Fruit fly (Drosophila melanogaster) whole organism, embryonic: Measurements from ENCODE around the gene Son.

Experiments
- B-H2 ChIP-seq: fragments of 200-800 bp; sonication (Bioruptor generic); optimal IDR thresholded peaks from 2 replicates; lab custom pipeline; 2018; ENCODE audit warnings: missing biosample characterization, mild to moderate bottlenecking, missing genetic modification characterization
- BEAF-32 ChIP-seq: fragments of 200-800 bp; sonication (Bioruptor generic); optimal IDR thresholded peaks from 3 replicates; lab custom pipeline; 2017; ENCODE audit warnings: missing biosample characterization, missing genetic modification characterization, mild to moderate bottlenecking, moderate library complexity, missing genetic modification reagents
- CG10543 ChIP-seq: fragments of 200-800 bp; sonication (Bioruptor generic); optimal IDR thresholded peaks from 3 replicates; lab custom pipeline; 2017; ENCODE audit warnings: missing biosample characterization, mild to moderate bottlenecking, missing genetic modification characterization, moderate library complexity
- CG12071 ChIP-seq: fragments of 200-800 bp; sonication (Bioruptor generic); optimal IDR thresholded peaks from 3 replicates; lab custom pipeline; 2018; ENCODE audit warnings: missing biosample characterization, mild to moderate bottlenecking, missing genetic modification characterization
- CG1233 ChIP-seq: fragments of 200-800 bp; sonication (Bioruptor generic); optimal IDR thresholded peaks from 4 replicates; lab custom pipeline; 2018; ENCODE audit warnings: missing biosample characterization, mild to moderate bottlenecking, missing genetic modification characterization
- CG12942 ChIP-seq: fragments of 200-800 bp; sonication (Bioruptor generic); optimal IDR thresholded peaks from 3 replicates; lab custom pipeline; 2016; ENCODE audit warnings: missing biosample characterization, missing genetic modification characterization
- CG13775 ChIP-seq: fragments of 200-800 bp; sonication (Bioruptor generic); optimal IDR thresholded peaks from 3 replicates; lab custom pipeline; 2017; ENCODE audit warnings: missing biosample characterization, mild to moderate bottlenecking, missing genetic modification characterization
- CG15601 ChIP-seq: fragments of 200-800 bp; sonication (Bioruptor generic); optimal IDR thresholded peaks from 3 replicates; lab custom pipeline; 2019; ENCODE audit warnings: missing biosample characterization, mild to moderate bottlenecking, missing genetic modification characterization, moderate library complexity
- CG1602 ChIP-seq: fragments of 200-800 bp; sonication (Bioruptor generic); optimal IDR thresholded peaks from 3 replicates; lab custom pipeline; 2016; ENCODE audit warnings: missing biosample characterization, missing genetic modification characterization
- CG16779 ChIP-seq: fragments of 200-800 bp; sonication (Bioruptor generic); IDR thresholded peaks from 2 replicates; pipeline ENCODE4 v1.3.6; 2022; ENCODE audit warnings: missing biosample characterization, missing genetic modification characterization
- CG17328 ChIP-seq: fragments of 200-800 bp; sonication (Bioruptor generic); IDR thresholded peaks from 2 replicates; pipeline ENCODE4 v1.3.6; 2022; ENCODE audit warnings: missing biosample characterization, missing genetic modification characterization
- CG18011 ChIP-seq: fragments of 200-800 bp; sonication (Bioruptor generic); optimal IDR thresholded peaks from 2 replicates; lab custom pipeline; 2017; ENCODE audit warnings: missing biosample characterization, missing genetic modification characterization, mild to moderate bottlenecking, moderate library complexity, missing genotype
- CG18476 ChIP-seq: fragments of 200-800 bp; sonication (Bioruptor generic); optimal IDR thresholded peaks from 2 replicates; lab custom pipeline; 2016; ENCODE audit warnings: missing biosample characterization, mild to moderate bottlenecking, missing genetic modification characterization
- CG18599 ChIP-seq: fragments of 200-800 bp; sonication (Bioruptor generic); optimal IDR thresholded peaks from 3 replicates; lab custom pipeline; 2017; ENCODE audit warnings: missing biosample characterization, missing genetic modification characterization, mild to moderate bottlenecking, moderate library complexity, missing genetic modification reagents
- CG2875 ChIP-seq: fragments of 200-800 bp; sonication (Bioruptor generic); optimal IDR thresholded peaks from 2 replicates; lab custom pipeline; 2017; ENCODE audit warnings: missing biosample characterization, mild to moderate bottlenecking, missing genetic modification characterization, missing genetic modification reagents
- CG3163 ChIP-seq: fragments of 200-800 bp; sonication (Bioruptor generic); optimal IDR thresholded peaks from 3 replicates; lab custom pipeline; 2016; ENCODE audit warnings: missing biosample characterization, missing genetic modification characterization
- CG34376 ChIP-seq: fragments of 200-800 bp; sonication (Bioruptor generic); optimal IDR thresholded peaks from 2 replicates; lab custom pipeline; 2018; ENCODE audit warnings: missing biosample characterization, mild to moderate bottlenecking, missing genetic modification characterization
- CG4404 ChIP-seq: fragments of 200-800 bp; sonication (Bioruptor generic); IDR thresholded peaks from 2 replicates; pipeline ENCODE4 v1.3.6; 2022; ENCODE audit warnings: missing biosample characterization, missing genetic modification characterization
- CG4617 ChIP-seq: fragments of 200-800 bp; sonication (Bioruptor generic); optimal IDR thresholded peaks from 3 replicates; lab custom pipeline; 2016; ENCODE audit warnings: missing biosample characterization, missing genetic modification characterization, borderline replicate concordance
- CG6272 ChIP-seq: fragments of 200-800 bp; sonication (Bioruptor generic); IDR thresholded peaks from 2 replicates; pipeline ENCODE4 v1.3.6; 2022; ENCODE audit warnings: missing biosample characterization, missing genetic modification characterization
- CG7372 ChIP-seq: fragments of 200-800 bp; sonication (Bioruptor generic); IDR thresholded peaks from 2 replicates; pipeline ENCODE4 v1.3.6; 2022; ENCODE audit warnings: missing biosample characterization, missing genetic modification characterization
- CG9797 ChIP-seq: fragments of 200-800 bp; sonication (Bioruptor generic); optimal IDR thresholded peaks from 3 replicates; lab custom pipeline; 2018; ENCODE audit warnings: missing biosample characterization, mild to moderate bottlenecking, missing genetic modification characterization
- CG9932 ChIP-seq: fragments of 200-800 bp; sonication (Bioruptor generic); IDR thresholded peaks from 2 replicates; pipeline ENCODE4 v1.3.6; 2022; ENCODE audit warnings: missing biosample characterization, missing genetic modification characterization
- Dbx ChIP-seq: fragments of 200-800 bp; sonication (Bioruptor generic); IDR thresholded peaks from 3 replicates; pipeline ENCODE4 v1.3.6; 2022; ENCODE audit warnings: missing biosample characterization, missing genetic modification characterization
- Dll ChIP-seq: fragments of 200-800 bp; sonication (Bioruptor generic); IDR thresholded peaks from 4 replicates; pipeline ENCODE4 v1.3.6; 2022; ENCODE audit warnings: missing biosample characterization, missing genetic modification characterization; ENCODE audit not compliant: partially characterized antibody
- Drgx ChIP-seq: fragments of 200-800 bp; sonication (Bioruptor generic); IDR thresholded peaks from 2 replicates; pipeline ENCODE4 v1.3.6; 2022; ENCODE audit warnings: missing biosample characterization, missing genetic modification characterization
- Mes4 ChIP-seq: fragments of 200-800 bp; sonication (Bioruptor generic); optimal IDR thresholded peaks from 2 replicates; lab custom pipeline; 2016; ENCODE audit warnings: missing biosample characterization, missing genetic modification characterization
- Optix ChIP-seq: fragments of 200-800 bp; sonication (Bioruptor generic); IDR thresholded peaks from 3 replicates; pipeline ENCODE4 v1.3.6; 2022; ENCODE audit warnings: missing biosample characterization, missing genetic modification characterization
- PHDP ChIP-seq: fragments of 200-800 bp; sonication (Bioruptor generic); optimal IDR thresholded peaks from 3 replicates; lab custom pipeline; 2018; ENCODE audit warnings: missing biosample characterization, mild to moderate bottlenecking, missing genetic modification characterization, moderate library complexity
- TFAM ChIP-seq: fragments of 200-800 bp; sonication (Bioruptor generic); optimal IDR thresholded peaks from 2 replicates; lab custom pipeline; 2017; ENCODE audit warnings: missing biosample characterization, missing genetic modification characterization, inconsistent platforms
- Taf1 ChIP-seq: fragments of 200-800 bp; sonication (Bioruptor generic); IDR thresholded peaks from 2 replicates; pipeline ENCODE4 v1.3.6; 2022; ENCODE audit warnings: missing biosample characterization, missing genetic modification characterization
- ab ChIP-seq: fragments of 200-800 bp; sonication (Bioruptor generic); optimal IDR thresholded peaks from 2 replicates; lab custom pipeline; 2016; ENCODE audit warnings: missing biosample characterization, missing genetic modification characterization
- ase ChIP-seq: fragments of 200-800 bp; sonication (Bioruptor generic); IDR thresholded peaks from 3 replicates; pipeline ENCODE4 v1.3.6; 2022; ENCODE audit warnings: missing biosample characterization, missing genetic modification characterization
- br ChIP-seq: fragments of >200 bp; optimal IDR thresholded peaks from 2 replicates; lab custom pipeline; 2017
- cas ChIP-seq: fragments of 200-800 bp; sonication (Bioruptor generic); IDR thresholded peaks from 2 replicates; pipeline ENCODE4 v1.3.6; 2022; ENCODE audit warnings: missing biosample characterization, missing genetic modification characterization
- cato ChIP-seq: fragments of 200-800 bp; sonication (Bioruptor generic); optimal IDR thresholded peaks from 2 replicates; lab custom pipeline; 2016; ENCODE audit warnings: missing biosample characterization, missing genetic modification characterization, borderline replicate concordance
- chm ChIP-seq: fragments of 200-800 bp; sonication (Bioruptor generic); IDR thresholded peaks from 2 replicates; pipeline ENCODE4 v1.3.6; 2022; ENCODE audit warnings: missing biosample characterization, missing genetic modification characterization
- da ChIP-seq: fragments of 200-800 bp; sonication (Bioruptor generic); optimal IDR thresholded peaks from 2 replicates; lab custom pipeline; 2016; ENCODE audit warnings: missing biosample characterization, missing genetic modification characterization
- dimm ChIP-seq: fragments of 200-800 bp; sonication (Bioruptor generic); IDR thresholded peaks from 2 replicates; pipeline ENCODE4 v1.3.6; 2022; ENCODE audit warnings: missing biosample characterization, missing genetic modification characterization
- dm ChIP-seq: fragments of 200-800 bp; sonication (Bioruptor generic); optimal IDR thresholded peaks from 3 replicates; lab custom pipeline; 2016; ENCODE audit warnings: missing biosample characterization, missing genetic modification characterization
- dmrt11E ChIP-seq: fragments of 200-800 bp; sonication (Bioruptor generic); optimal IDR thresholded peaks from 3 replicates; lab custom pipeline; 2018; ENCODE audit warnings: missing biosample characterization, mild to moderate bottlenecking, missing genetic modification characterization, moderate library complexity
- dpn ChIP-seq, 2 experiments: fragments of 200-800 bp; sonication (Bioruptor generic); optimal IDR thresholded peaks; 3 replicates each; lab custom pipeline; 2016; ENCODE audit warnings: missing biosample characterization in 2 of 2, missing genetic modification characterization in 2 of 2
- gem ChIP-seq: fragments of 200-800 bp; sonication (Bioruptor generic); optimal IDR thresholded peaks from 2 replicates; lab custom pipeline; 2019; ENCODE audit warnings: missing biosample characterization, mild to moderate bottlenecking, missing genetic modification characterization, moderate library complexity
- grau ChIP-seq: fragments of 200-800 bp; optimal IDR thresholded peaks from 3 replicates; lab custom pipeline; 2019; ENCODE audit warnings: missing biosample characterization, mild to moderate bottlenecking, missing genetic modification characterization, moderate library complexity
- gro ChIP-seq: fragments of 200-800 bp; sonication (Bioruptor generic); optimal IDR thresholded peaks from 2 replicates; lab custom pipeline; 2016; ENCODE audit warnings: missing biosample characterization, missing genetic modification characterization
- kay ChIP-seq: fragments of 200-800 bp; sonication (Bioruptor generic); optimal IDR thresholded peaks from 2 replicates; lab custom pipeline; 2016; ENCODE audit warnings: missing biosample characterization, missing genetic modification characterization
- lilli ChIP-seq: fragments of 200-800 bp; sonication (Bioruptor generic); optimal IDR thresholded peaks from 3 replicates; lab custom pipeline; 2016; ENCODE audit warnings: missing biosample characterization, missing genetic modification characterization
- lola ChIP-seq, 3 experiments: fragments of >200 bp in 2 of 3; fragments of 200-800 bp in 1 of 3; sonication (Bioruptor generic) in 1 of 3; optimal IDR thresholded peaks; 2 replicates each; lab custom pipeline; 2017 to 2019; ENCODE audit warnings: missing biosample characterization in 3 of 3, missing genetic modification characterization in 3 of 3, mild to moderate bottlenecking in 1 of 3, moderate library complexity in 1 of 3
- otp ChIP-seq: fragments of 200-800 bp; sonication (Bioruptor generic); IDR thresholded peaks from 3 replicates; pipeline ENCODE4, ENCODE4 v1.3.6; 2022; ENCODE audit warnings: missing biosample characterization, missing genetic modification characterization
- row ChIP-seq: fragments of 200-800 bp; sonication (Bioruptor generic); IDR thresholded peaks from 3 replicates; pipeline ENCODE4 v1.3.6; 2022; ENCODE audit warnings: missing biosample characterization, missing genetic modification characterization
- salm ChIP-seq: fragments of 200-800 bp; sonication (Bioruptor generic); optimal IDR thresholded peaks from 2 replicates; lab custom pipeline; 2018; ENCODE audit warnings: missing biosample characterization, mild to moderate bottlenecking, missing genetic modification characterization
- tx ChIP-seq: fragments of 200-800 bp; sonication (Bioruptor generic); optimal IDR thresholded peaks from 2 replicates; lab custom pipeline; 2016; ENCODE audit warnings: missing biosample characterization, missing genetic modification characterization

The Son gene

dm6 chr3R:9598099-9598498, 20.3 kb downstream of the Son start (continued):
- TF ChIP-seq Mes4 (GFP tag; lab: Kevin White, UChicago): peak; percentile 36
- no peak for TF ChIP-seq cato (GFP tag; lab: Kevin White, UChicago)
- TF ChIP-seq CG4617: no peak
- TF ChIP-seq CG6272 (GFP tag; lab: Robert Waterston, UW): no peak
- no peak for TF ChIP-seq dm (GFP tag; lab: Kevin White, UChicago)
- no peak for TF ChIP-seq CG18476 (GFP tag; lab: Kevin White, UChicago)
- TF ChIP-seq CG16779 (GFP tag; lab: Robert Waterston, UW): no peak
- TF ChIP-seq CG18011 (GFP tag; lab: Kevin White, UChicago): no peak
- no peak for TF ChIP-seq Dbx (GFP tag; lab: Robert Waterston, UW)
- peak; percentile 8 for TF ChIP-seq CG13775
- TF ChIP-seq CG10543 (GFP tag; lab: Kevin White, UChicago): no peak
- TF ChIP-seq PHDP: peak; percentile 43
- TF ChIP-seq CG2875 (GFP tag; lab: Kevin White, UChicago): peak; percentile 54
- TF ChIP-seq CG9932 (GFP tag; lab: Robert Waterston, UW): no peak
- TF ChIP-seq otp (GFP tag; lab: Robert Waterston, UW): no peak
- no peak for TF ChIP-seq ase
- TF ChIP-seq ab (GFP tag; lab: Kevin White, UChicago): peak; percentile 26
- no peak for TF ChIP-seq CG1233 (GFP tag; lab: Kevin White, UChicago)
- TF ChIP-seq lola (GFP tag; optimal IDR thresholded peaks at IDR 0.05; lab: Kevin White, UChicago): peak in 1 of 3 experiments; percentile 73
- TF ChIP-seq BEAF-32 (GFP tag; lab: Kevin White, UChicago): no peak
- TF ChIP-seq da (GFP tag; lab: Kevin White, UChicago): no peak
- TF ChIP-seq Optix: peak; percentile 47; the same call in 1 of the 3 replicates
- peak; percentile 78 for TF ChIP-seq dmrt11E (tag; lab: Kevin White, UChicago)
- TF ChIP-seq row (GFP tag; lab: Robert Waterston, UW): peak; percentile 58; the same call in 2 of the 3 replicates
- no peak for TF ChIP-seq CG18599
- no peak for TF ChIP-seq CG3163
- no peak for TF ChIP-seq tx (GFP tag; lab: Kevin White, UChicago)
- peak; percentile 49; the same call in 1 of the 2 replicates for TF ChIP-seq chm
- TF ChIP-seq Dll (GFP tag; lab: Robert Waterston, UW): no peak
- TF ChIP-seq CG15601 (tag; lab: Kevin White, UChicago): peak; percentile 19
- no peak for TF ChIP-seq kay (GFP tag; lab: Kevin White, UChicago)
- peak; percentile 50 for TF ChIP-seq CG12071
- TF ChIP-seq TFAM (GFP tag; lab: Kevin White, UChicago): no peak
- TF ChIP-seq Drgx (GFP tag; lab: Robert Waterston, UW): peak; percentile 73
- TF ChIP-seq CG1602 (GFP tag; lab: Kevin White, UChicago): peak; percentile 49
- TF ChIP-seq CG12942: no peak
- peak; percentile 47 for TF ChIP-seq lilli (GFP tag; lab: Kevin White, UChicago)
- TF ChIP-seq CG4404 (GFP tag; lab: Robert Waterston, UW): peak; percentile 58
- TF ChIP-seq grau (tag; lab: Kevin White, UChicago): peak; percentile 63
- no peak for TF ChIP-seq CG7372 (GFP tag; lab: Robert Waterston, UW)
- no peak for TF ChIP-seq br (lab: Kevin White, UChicago)
- no peak for TF ChIP-seq Taf1 (GFP tag; lab: Robert Waterston, UW)
- TF ChIP-seq gro (GFP tag; lab: Kevin White, UChicago): no peak
- no peak for TF ChIP-seq CG34376 (GFP tag; lab: Kevin White, UChicago)
- TF ChIP-seq salm (tag; lab: Kevin White, UChicago): peak; percentile 43
- TF ChIP-seq dimm (GFP tag; lab: Robert Waterston, UW): no peak
- TF ChIP-seq CG9797 (GFP tag; lab: Kevin White, UChicago): no peak
- TF ChIP-seq CG17328: peak; percentile 64
- TF ChIP-seq dpn (GFP tag; optimal IDR thresholded peaks at IDR 0.05; lab: Kevin White, UChicago): peak in 1 of 2 experiments; percentile 20
- TF ChIP-seq cas (GFP tag; lab: Robert Waterston, UW): no peak
- TF ChIP-seq gem: peak; percentile 78
- TF ChIP-seq B-H2: no peak
